Fruit fly (Drosophila melanogaster) whole organism, embryonic: Measurements from ENCODE around the gene Slimp.

ENCODE experiments used
- Aef1 ChIP-seq: fragments of 200-800 bp; sonication (Bioruptor generic); IDR thresholded peaks from 3 replicates; pipeline ENCODE4 v1.3.6; 2022; ENCODE audit warnings: missing biosample characterization, missing genetic modification characterization
- Awh ChIP-seq: fragments of 200-800 bp; sonication (Bioruptor generic); IDR thresholded peaks from 2 replicates; pipeline ENCODE4, ENCODE4 v1.3.6; 2022; ENCODE audit warnings: missing biosample characterization, missing genetic modification characterization
- B-H2 ChIP-seq: fragments of 200-800 bp; sonication (Bioruptor generic); optimal IDR thresholded peaks from 2 replicates; lab custom pipeline; 2018; ENCODE audit warnings: missing biosample characterization, mild to moderate bottlenecking, missing genetic modification characterization
- CG10543 ChIP-seq: fragments of 200-800 bp; sonication (Bioruptor generic); optimal IDR thresholded peaks from 3 replicates; lab custom pipeline; 2017; ENCODE audit warnings: missing biosample characterization, mild to moderate bottlenecking, missing genetic modification characterization, moderate library complexity
- CG11696 ChIP-seq: fragments of 200-800 bp; sonication (Bioruptor generic); IDR thresholded peaks from 2 replicates; pipeline ENCODE4 v1.3.6; 2022; ENCODE audit warnings: missing biosample characterization, missing genetic modification characterization
- CG12299 ChIP-seq: fragments of 200-800 bp; sonication (Bioruptor generic); optimal IDR thresholded peaks from 2 replicates; lab custom pipeline; 2018; ENCODE audit warnings: missing biosample characterization, mild to moderate bottlenecking, missing genetic modification characterization
- CG13287 ChIP-seq: fragments of 200-800 bp; sonication (Bioruptor generic); IDR thresholded peaks from 2 replicates; pipeline ENCODE4 v1.3.6; 2022; ENCODE audit warnings: missing biosample characterization, missing genetic modification characterization; ENCODE audit not compliant: partially characterized antibody
- CG17359 ChIP-seq: fragments of 200-800 bp; sonication (Bioruptor generic); optimal IDR thresholded peaks from 3 replicates; lab custom pipeline; 2018; ENCODE audit warnings: missing biosample characterization, mild to moderate bottlenecking, missing genetic modification characterization, moderate library complexity
- CG1792 ChIP-seq: fragments of 200-800 bp; sonication (Bioruptor generic); optimal IDR thresholded peaks from 2 replicates; lab custom pipeline; 2016; ENCODE audit warnings: missing biosample characterization, missing genetic modification characterization
- CG18476 ChIP-seq: fragments of 200-800 bp; sonication (Bioruptor generic); optimal IDR thresholded peaks from 2 replicates; lab custom pipeline; 2016; ENCODE audit warnings: missing biosample characterization, mild to moderate bottlenecking, missing genetic modification characterization
- CG2889 ChIP-seq: fragments of 200-800 bp; sonication (Bioruptor generic); IDR thresholded peaks from 3 replicates; pipeline ENCODE4 v1.3.6; 2022; ENCODE audit warnings: missing biosample characterization, missing genetic modification characterization
- CG3995 ChIP-seq: fragments of 200-800 bp; sonication (Bioruptor generic); optimal IDR thresholded peaks from 3 replicates; lab custom pipeline; 2016; ENCODE audit warnings: missing biosample characterization, missing genetic modification characterization
- CG4360 ChIP-seq: fragments of 200-800 bp; sonication (Bioruptor generic); IDR thresholded peaks from 2 replicates; pipeline ENCODE4 v1.3.6; 2022; ENCODE audit warnings: missing biosample characterization, missing genetic modification characterization
- CG6175 ChIP-seq: fragments of 200-800 bp; sonication (Bioruptor generic); IDR thresholded peaks from 3 replicates; pipeline ENCODE4 v1.3.6; 2022; ENCODE audit warnings: missing biosample characterization, missing genetic modification characterization
- CG7271 ChIP-seq: fragments of 200-800 bp; sonication (Bioruptor generic); optimal IDR thresholded peaks from 2 replicates; lab custom pipeline; 2018; ENCODE audit warnings: missing biosample characterization, mild to moderate bottlenecking, missing genetic modification characterization, moderate library complexity
- CG7357 ChIP-seq: fragments of 200-800 bp; sonication (Bioruptor generic); IDR thresholded peaks from 3 replicates; pipeline ENCODE4 v1.3.6; 2022; ENCODE audit warnings: missing biosample characterization, missing genetic modification characterization
- CG7839 ChIP-seq: fragments of 200-800 bp; sonication (Bioruptor generic); optimal IDR thresholded peaks from 3 replicates; lab custom pipeline; 2018; ENCODE audit warnings: missing biosample characterization, mild to moderate bottlenecking, missing genetic modification characterization, moderate library complexity
- CG8388 ChIP-seq: fragments of 200-800 bp; sonication (Bioruptor generic); optimal IDR thresholded peaks from 2 replicates; lab custom pipeline; 2019; ENCODE audit warnings: missing biosample characterization, mild to moderate bottlenecking, missing genetic modification characterization, moderate library complexity
- CG8478 ChIP-seq: fragments of >200 bp; optimal IDR thresholded peaks from 2 replicates; lab custom pipeline; 2018
- CG9609 ChIP-seq: fragments of 200-800 bp; sonication (Bioruptor generic); optimal IDR thresholded peaks from 3 replicates; lab custom pipeline; 2016; ENCODE audit warnings: missing biosample characterization, missing genetic modification characterization
- Camta ChIP-seq: fragments of 200-800 bp; sonication (Bioruptor generic); optimal IDR thresholded peaks from 2 replicates; lab custom pipeline; 2016; ENCODE audit warnings: missing biosample characterization, missing genetic modification characterization
- Doc2 ChIP-seq: fragments of 200-800 bp; sonication (Bioruptor generic); IDR thresholded peaks from 2 replicates; pipeline ENCODE4 v1.3.6; 2022; ENCODE audit warnings: missing biosample characterization, missing genetic modification characterization
- Doc3 ChIP-seq: fragments of 200-800 bp; sonication (Bioruptor generic); IDR thresholded peaks from 3 replicates; pipeline ENCODE4 v1.3.6; 2022; ENCODE audit warnings: missing biosample characterization, missing genetic modification characterization; ENCODE audit not compliant: partially characterized antibody
- Lhr ChIP-seq: fragments of 200-800 bp; sonication (Bioruptor generic); optimal IDR thresholded peaks from 3 replicates; lab custom pipeline; 2017; ENCODE audit warnings: mild to moderate bottlenecking, missing biosample characterization, missing genetic modification reagents, missing genetic modification characterization
- Neu2 ChIP-seq: fragments of 200-800 bp; sonication (Bioruptor generic); optimal IDR thresholded peaks from 3 replicates; lab custom pipeline; 2016; ENCODE audit warnings: missing biosample characterization, missing genetic modification characterization, borderline replicate concordance
- Sry-β ChIP-seq: fragments of 200-800 bp; sonication (Bioruptor generic); optimal IDR thresholded peaks from 2 replicates; lab custom pipeline; 2018; ENCODE audit warnings: missing biosample characterization, mild to moderate bottlenecking, missing genetic modification characterization, moderate library complexity
- Xbp1 ChIP-seq: fragments of 200-800 bp; sonication (Bioruptor generic); optimal IDR thresholded peaks from 3 replicates; lab custom pipeline; 2016; ENCODE audit warnings: missing biosample characterization, mild to moderate bottlenecking, missing genetic modification characterization
- Xrp1 ChIP-seq: fragments of 200-800 bp; sonication (Bioruptor generic); IDR thresholded peaks from 2 replicates; pipeline ENCODE4 v1.3.6; 2022; ENCODE audit warnings: missing biosample characterization, missing genetic modification characterization
- ab ChIP-seq: fragments of 200-800 bp; sonication (Bioruptor generic); optimal IDR thresholded peaks from 2 replicates; lab custom pipeline; 2016; ENCODE audit warnings: missing biosample characterization, missing genetic modification characterization
- amos ChIP-seq: fragments of 200-800 bp; sonication (Bioruptor generic); IDR thresholded peaks from 2 replicates; pipeline ENCODE4 v1.3.6; 2022; ENCODE audit warnings: missing biosample characterization, missing genetic modification characterization; ENCODE audit not compliant: partially characterized antibody
- ash1 ChIP-seq: fragments of 200-800 bp; sonication (Bioruptor generic); optimal IDR thresholded peaks from 2 replicates; lab custom pipeline; 2018; ENCODE audit warnings: missing biosample characterization, mild to moderate bottlenecking, missing genetic modification characterization
- ato ChIP-seq: fragments of 200-800 bp; sonication (Bioruptor generic); IDR thresholded peaks from 2 replicates; pipeline ENCODE4 v1.3.6; 2022; ENCODE audit warnings: missing biosample characterization, missing genetic modification characterization; ENCODE audit not compliant: partially characterized antibody
- bowl ChIP-seq: fragments of 200-800 bp; sonication (Bioruptor generic); IDR thresholded peaks from 2 replicates; pipeline ENCODE4 v1.3.6; 2022; ENCODE audit warnings: missing biosample characterization, missing genetic modification characterization
- cas ChIP-seq: fragments of 200-800 bp; sonication (Bioruptor generic); IDR thresholded peaks from 2 replicates; pipeline ENCODE4 v1.3.6; 2022; ENCODE audit warnings: missing biosample characterization, missing genetic modification characterization
- crp ChIP-seq, 2 experiments: fragments of 200-800 bp; sonication (Bioruptor generic); optimal IDR thresholded peaks; 2 replicates in 1 of 2; 3 replicates in 1 of 2; lab custom pipeline; 2017; ENCODE audit warnings: missing biosample characterization in 2 of 2, missing genetic modification characterization in 2 of 2, mild to moderate bottlenecking in 1 of 2, moderate library complexity in 1 of 2
- dimm ChIP-seq: fragments of 200-800 bp; sonication (Bioruptor generic); IDR thresholded peaks from 2 replicates; pipeline ENCODE4 v1.3.6; 2022; ENCODE audit warnings: missing biosample characterization, missing genetic modification characterization
- gsb-n ChIP-seq: fragments of 200-800 bp; sonication (Bioruptor generic); optimal IDR thresholded peaks from 3 replicates; lab custom pipeline; 2018; ENCODE audit warnings: missing biosample characterization, mild to moderate bottlenecking, missing genetic modification characterization
- hth ChIP-seq: fragments of >200 bp; optimal IDR thresholded peaks from 2 replicates; lab custom pipeline; 2017; ENCODE audit warnings: inconsistent platforms
- kay ChIP-seq: fragments of 200-800 bp; sonication (Bioruptor generic); optimal IDR thresholded peaks from 2 replicates; lab custom pipeline; 2016; ENCODE audit warnings: missing biosample characterization, missing genetic modification characterization
- lmd ChIP-seq: fragments of 200-800 bp; sonication (Bioruptor generic); IDR thresholded peaks from 2 replicates; pipeline ENCODE4 v1.3.6; 2022; ENCODE audit warnings: missing biosample characterization, missing genetic modification characterization
- lov ChIP-seq, 2 experiments: fragments of 200-800 bp in 1 of 2; fragments of >200 bp in 1 of 2; sonication (Bioruptor generic) in 1 of 2; IDR thresholded peaks in 1 of 2; optimal IDR thresholded peaks in 1 of 2; 2 replicates in 1 of 2; 3 replicates in 1 of 2; pipeline versions ENCODE4 v1.3.6 to Lab custom; 2017 to 2022; ENCODE audit warnings: missing biosample characterization in 1 of 2, missing genetic modification characterization in 1 of 2
- nmo ChIP-seq: fragments of 200-800 bp; sonication (Bioruptor generic); optimal IDR thresholded peaks from 2 replicates; lab custom pipeline; 2018; ENCODE audit warnings: missing biosample characterization, mild to moderate bottlenecking, missing genetic modification characterization, moderate library complexity
- pb ChIP-seq: fragments of 200-800 bp; sonication (Bioruptor generic); optimal IDR thresholded peaks from 3 replicates; lab custom pipeline; 2016; ENCODE audit warnings: missing biosample characterization, missing genetic modification characterization
- pnt ChIP-seq: fragments of 200-800 bp; sonication (Bioruptor generic); optimal IDR thresholded peaks from 3 replicates; lab custom pipeline; 2016; ENCODE audit warnings: missing biosample characterization, missing genetic modification characterization
- rib ChIP-seq: fragments of 200-800 bp; sonication (Bioruptor generic); IDR thresholded peaks from 2 replicates; pipeline ENCODE4 v1.3.6; 2022; ENCODE audit warnings: missing biosample characterization, missing genetic modification characterization
- salm ChIP-seq: fragments of 200-800 bp; sonication (Bioruptor generic); optimal IDR thresholded peaks from 2 replicates; lab custom pipeline; 2018; ENCODE audit warnings: missing biosample characterization, mild to moderate bottlenecking, missing genetic modification characterization
- slou ChIP-seq: fragments of 200-800 bp; sonication (Bioruptor generic); optimal IDR thresholded peaks from 3 replicates; lab custom pipeline; 2016; ENCODE audit warnings: missing biosample characterization, missing genetic modification characterization
- stwl ChIP-seq: fragments of 200-800 bp; sonication (Bioruptor generic); optimal IDR thresholded peaks from 3 replicates; lab custom pipeline; 2018; ENCODE audit warnings: missing biosample characterization, mild to moderate bottlenecking, missing genetic modification characterization, moderate library complexity
- usp ChIP-seq: fragments of >200 bp; optimal IDR thresholded peaks from 2 replicates; lab custom pipeline; 2017; ENCODE audit warnings: missing biosample characterization, missing genetic modification characterization
- yki ChIP-seq: fragments of >200 bp; optimal IDR thresholded peaks from 3 replicates; lab custom pipeline; 2018
- zen2 ChIP-seq: fragments of 200-800 bp; sonication (Bioruptor generic); IDR thresholded peaks from 3 replicates; pipeline ENCODE4 v1.3.6; 2022; ENCODE audit warnings: missing biosample characterization, missing genetic modification characterization; ENCODE audit not compliant: partially characterized antibody

Gene Slimp

DNA sequence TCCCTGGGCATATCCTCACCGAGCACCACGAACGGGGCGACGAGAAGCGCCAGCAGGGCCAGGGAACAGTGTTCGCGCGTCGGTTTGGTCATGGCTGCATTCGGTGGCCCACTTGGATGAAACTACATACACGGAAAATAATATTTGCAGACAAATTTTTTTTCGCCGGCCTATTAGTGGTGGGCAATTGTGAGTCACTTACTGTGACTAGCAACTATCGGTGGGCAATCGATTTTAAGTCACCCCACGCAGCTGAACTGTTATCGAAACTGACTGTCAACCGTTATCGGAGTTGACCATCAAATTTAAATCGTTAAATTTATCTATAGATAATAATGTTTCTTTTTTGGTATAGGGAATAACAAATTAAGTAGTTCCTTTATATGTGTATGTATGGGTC, 20.6 kb upstream of the Slimp start, which contains the start of gene CG5510 (continued):
- TF ChIP-seq lov (optimal IDR thresholded peaks at IDR 0.05; lab: Kevin White, UChicago) (no peak), lov (GFP tag; IDR thresholded peaks at IDR 0.05; lab: Robert Waterston, UW) (0 out of 3 replicates have a peak, but pooled peaks have one; percentile 20), pb (no peak), zen2 (peak; percentile 97), gsb-n (tag; lab: Kevin White, UChicago) (peak; percentile 13), Xbp1 (GFP tag; lab: Kevin White, UChicago) (peak; percentile 65), slou (GFP tag; lab: Kevin White, UChicago) (no peak), ato (GFP tag; lab: Robert Waterston, UW) (peak; percentile 99), ab (GFP tag; lab: Kevin White, UChicago) (peak; percentile 16), cas (no peak), amos (GFP tag; lab: Robert Waterston, UW) (peak; percentile 98), CG10543 (GFP tag; lab: Kevin White, UChicago) (peak; percentile 34), CG11696 (GFP tag; lab: Robert Waterston, UW) (no peak), CG6175 (GFP tag; lab: Robert Waterston, UW) (no peak), Doc2 (no peak), CG7271 (tag; lab: Kevin White, UChicago) (no peak), nmo (peak; percentile 76), pnt (GFP tag; lab: Kevin White, UChicago) (peak; percentile 7), Doc3 (GFP tag; lab: Robert Waterston, UW) (peak; percentile 97), bowl (no peak), Neu2 (GFP tag; lab: Kevin White, UChicago) (no peak), Aef1 (GFP tag; lab: Robert Waterston, UW) (peak; percentile 57; the same call in 2 of the 3 replicates), CG1792 (peak; percentile 52), Xrp1 (GFP tag; lab: Robert Waterston, UW) (no peak; the same call in 1 of the 2 replicates), CG7839 (tag; lab: Kevin White, UChicago) (no peak), CG3995 (peak; percentile 100), ash1 (GFP tag; lab: Kevin White, UChicago) (no peak), CG13287 (GFP tag; lab: Robert Waterston, UW) (peak; percentile 99), usp (GFP tag; lab: Kevin White, UChicago) (no peak), dimm (GFP tag; lab: Robert Waterston, UW) (no peak), CG12299 (tag; lab: Kevin White, UChicago) (peak; percentile 15), Lhr (peak; percentile 51), CG8388 (GFP tag; lab: Kevin White, UChicago) (peak; percentile 28), crp (GFP tag; optimal IDR thresholded peaks at IDR 0.05; lab: Kevin White, UChicago) (peak in 1 of 2 experiments; percentile 67), CG4360 (GFP tag; lab: Robert Waterston, UW) (no peak), CG8478 (lab: Kevin White, UChicago) (no peak), kay (peak; percentile 87), CG7357 (GFP tag; lab: Robert Waterston, UW) (0 out of 3 replicates have a peak, but pooled peaks have one; percentile 32), lmd (GFP tag; lab: Robert Waterston, UW) (peak; percentile 38; the same call in 1 of the 2 replicates), salm (tag; lab: Kevin White, UChicago) (no peak), CG9609 (peak; percentile 57), CG2889 (GFP tag; lab: Robert Waterston, UW) (0 out of 3 replicates have a peak, but pooled peaks have one; percentile 32), CG17359 (tag; lab: Kevin White, UChicago) (peak; percentile 43), stwl (tag; lab: Kevin White, UChicago) (peak; percentile 89), Sry-β (GFP tag; lab: Kevin White, UChicago) (peak; percentile 29), hth (lab: Kevin White, UChicago) (no peak), rib (GFP tag; lab: Robert Waterston, UW) (peak; percentile 33; the same call in 1 of the 2 replicates), Camta (GFP tag; lab: Kevin White, UChicago) (peak; percentile 58), B-H2 (GFP tag; lab: Kevin White, UChicago) (peak; percentile 59), Awh (GFP tag; lab: Robert Waterston, UW) (no peak), CG18476 (GFP tag; lab: Kevin White, UChicago) (peak; percentile 33), yki (lab: Kevin White, UChicago) (no peak)
